Worm (Caenorhabditis elegans) whole organism, mixed stage, embryonic: ENCODE results near the gene perm-1.

ENCODE experiments used
- lsy-2 ChIP-seq: fragments of 150-350 bp; optimal IDR thresholded peaks from 2 replicates; lab custom pipeline; 2014; ENCODE audit warnings: missing biosample characterization, missing genetic modification characterization
- zip-8 ChIP-seq: fragments of 150-350 bp; optimal IDR thresholded peaks from 2 replicates; lab custom pipeline; 2014; ENCODE audit warnings: missing biosample characterization, missing genetic modification characterization
- ztf-11 ChIP-seq: fragments of 150-350 bp; optimal IDR thresholded peaks from 2 replicates; lab custom pipeline; 2014; ENCODE audit warnings: missing biosample characterization, missing genetic modification characterization

DNA sequence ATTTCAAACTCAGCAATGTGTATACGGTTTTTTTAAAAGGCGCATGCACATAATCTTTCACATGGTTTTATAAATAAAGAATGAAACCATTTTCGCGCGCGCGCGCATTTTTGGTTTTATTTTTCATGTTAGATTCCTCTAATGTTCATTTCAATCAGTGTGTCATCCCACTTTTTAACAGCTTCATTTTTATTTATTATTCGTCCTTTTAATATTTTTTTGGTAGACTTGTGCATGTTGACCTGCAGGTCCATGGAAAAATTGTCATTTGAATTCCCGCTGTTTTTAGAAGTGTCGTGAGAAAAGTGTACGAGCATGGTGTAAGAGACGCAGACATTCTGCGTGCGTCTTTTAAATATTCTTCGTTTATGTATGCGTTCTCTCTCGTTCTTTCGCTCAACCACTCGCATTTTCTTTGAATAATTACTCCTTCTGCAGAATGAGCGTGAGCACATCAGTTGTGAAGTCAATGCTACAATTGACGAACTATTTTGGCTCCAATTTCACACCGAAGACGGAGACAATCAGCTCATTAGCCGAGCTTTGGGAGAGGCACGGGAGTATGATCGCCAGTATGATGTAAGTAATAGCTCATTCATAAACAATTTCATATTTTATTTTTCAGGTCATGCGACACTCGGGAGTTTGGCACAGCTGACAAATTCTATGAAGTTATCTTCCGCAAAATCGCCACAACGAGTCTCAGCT is 20.2 kb upstream of the perm-1 start, which contains the start of gene lin-5:
- TF ChIP-seq ztf-11 (no peak), lsy-2 (tag; lab: Kevin White, UChicago) (peak; percentile 27), zip-8 (tag; lab: Kevin White, UChicago) (no peak)
